Worm (Caenorhabditis elegans): ENCODE measurements around the gene sru-22.

DNA sequence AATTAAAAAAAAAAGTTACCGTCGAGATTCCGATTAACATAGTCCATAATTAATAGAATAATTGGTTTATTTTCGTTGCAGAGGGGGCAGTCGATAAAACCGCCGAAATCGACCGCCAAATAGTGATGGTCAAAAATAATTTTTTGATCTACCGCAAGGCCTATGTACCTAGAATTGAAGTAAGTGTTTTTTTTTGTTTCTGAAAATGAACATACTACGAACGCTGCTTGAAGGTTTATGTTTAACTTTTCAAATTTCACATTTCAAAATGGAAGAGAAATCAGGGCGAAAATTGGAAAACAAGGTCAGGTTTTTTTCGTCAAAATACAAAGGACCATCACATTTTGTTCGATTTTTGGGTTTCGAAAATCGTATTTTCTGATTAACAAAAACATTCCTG, 46.4 kb downstream of the sru-22 start, which contains the start of gene pzf-1:
- TF ChIP-seq W03F9.2 (tag; optimal IDR thresholded peaks at IDR 0.05) (no peak), him-1 (tag; optimal IDR thresholded peaks at IDR 0.05) (no peak)
